Fruit fly (Drosophila melanogaster) S2 (cell line): ENCODE data around the gene mew.

ENCODE experiments used
- CG8478 ChIP-seq: fragments of >200 bp; optimal IDR thresholded peaks from 2 replicates; lab custom pipeline; 2018
- CTCF ChIP-seq, 2 experiments: fragments of >200 bp; optimal IDR thresholded peaks; 2 replicates each; lab custom pipeline; 2018

DNA sequence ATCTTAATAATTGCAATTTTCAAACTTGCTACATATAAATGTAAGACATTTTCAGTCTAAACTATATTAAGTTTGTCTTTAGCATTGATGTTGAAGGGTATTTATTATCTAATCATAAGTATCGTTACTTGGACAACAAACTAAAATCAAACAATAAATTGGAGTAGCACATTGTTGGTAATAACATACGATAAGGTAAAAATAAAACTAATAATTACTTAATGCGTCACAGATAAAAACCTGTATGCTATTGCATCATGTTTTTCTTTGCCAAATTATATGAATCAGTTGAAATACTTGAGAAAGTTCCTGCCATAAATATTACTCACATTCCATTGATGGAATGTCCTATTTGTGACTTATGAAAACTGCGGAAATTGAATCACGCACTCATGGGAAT, 17.5 kb downstream of the mew start:
- TF ChIP-seq CTCF (optimal IDR thresholded peaks at IDR 0.05; lab: Kevin White, UChicago), result no peak
- TF ChIP-seq CG8478, result no peak
